Fruit fly (Drosophila melanogaster): ENCODE measurements around the gene CG31797.
A peak's percentile ranks its signal among the peaks of the same experiment; 100 is the strongest.

DNA sequence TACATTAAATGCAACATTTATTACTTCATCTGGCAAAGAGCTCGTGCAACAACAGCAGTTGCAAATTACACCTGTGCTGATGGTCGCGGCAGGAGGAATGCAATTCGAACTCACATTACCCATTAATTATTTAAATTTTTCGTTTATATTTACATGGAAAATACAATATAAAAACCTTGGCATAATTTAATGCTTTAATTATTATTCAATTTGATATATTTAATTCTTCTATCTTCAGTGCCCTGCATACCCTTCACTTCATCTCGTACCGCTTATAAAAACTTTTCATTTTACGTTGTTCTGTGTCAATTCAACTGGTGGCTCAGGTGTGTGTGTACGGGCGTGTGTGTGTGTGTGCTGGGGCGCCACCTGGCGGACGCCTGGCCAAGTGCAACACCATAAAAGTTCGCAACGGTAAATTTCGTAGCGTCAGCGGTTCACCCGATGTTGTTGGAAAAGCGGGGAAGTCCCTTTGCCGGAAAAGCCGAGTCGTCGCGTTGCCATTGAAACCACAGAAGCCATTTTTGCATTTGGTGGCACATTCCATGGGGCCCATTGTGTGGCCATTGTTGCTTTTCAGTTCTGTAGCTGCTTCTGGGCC is 16.3 kb downstream of the CG31797 start:
- TF ChIP-seq CTCF (optimal IDR thresholded peaks at IDR 0.05) = peak; percentile 77 to 78
- TF ChIP-seq CG8478 (optimal IDR thresholded peaks at IDR 0.05) = no peak
